Worm (Caenorhabditis elegans) whole organism, late embryonic: ENCODE measurements around the gene grd-3.

Experiments
- C08G9.2 ChIP-seq: sonication (generic microtip); optimal IDR thresholded peaks from 2 replicates; lab custom pipeline; 2016; ENCODE audit warnings: mild to moderate bottlenecking, missing genetic modification characterization, moderate library complexity, missing compliant biosample characterization
- C38D4.7 ChIP-seq: fragments of 200-800 bp; sonication (Bioruptor generic); optimal IDR thresholded peaks from 2 replicates; lab custom pipeline; 2018; ENCODE audit warnings: mild to moderate bottlenecking, missing genetic modification characterization, moderate library complexity, missing compliant biosample characterization
- F13H6.1 ChIP-seq: sonication (generic microtip); optimal IDR thresholded peaks from 2 replicates; lab custom pipeline; 2016; ENCODE audit warnings: missing genetic modification characterization, missing compliant biosample characterization
- K02D7.2 ChIP-seq: sonication (generic microtip); optimal IDR thresholded peaks from 2 replicates; lab custom pipeline; 2017; ENCODE audit warnings: mild to moderate bottlenecking, missing genetic modification characterization, missing compliant biosample characterization
- K09A11.1 ChIP-seq: sonication (generic microtip); optimal IDR thresholded peaks from 2 replicates; lab custom pipeline; 2017; ENCODE audit warnings: antibody characterized with exemption, mild to moderate bottlenecking, missing genetic modification characterization, missing compliant biosample characterization; ENCODE audit not compliant: insufficient read depth
- T23F11.4 ChIP-seq: fragments of 200-800 bp; sonication (Bioruptor generic); optimal IDR thresholded peaks from 2 replicates; lab custom pipeline; 2018; ENCODE audit warnings: mild to moderate bottlenecking, missing genetic modification characterization, missing compliant biosample characterization
- ahr-1 ChIP-seq: sonication (generic microtip); optimal IDR thresholded peaks from 2 replicates; lab custom pipeline; 2016; ENCODE audit warnings: missing genetic modification characterization, missing compliant biosample characterization
- ama-1 ChIP-seq: fragments of 150-350 bp; optimal IDR thresholded peaks from 2 replicates; lab custom pipeline; 2014
- ceh-14 ChIP-seq: sonication (generic microtip); optimal IDR thresholded peaks from 2 replicates; lab custom pipeline; 2016; ENCODE audit warnings: missing genotype, missing genetic modification characterization, missing compliant biosample characterization
- ceh-19 ChIP-seq: fragments of 200-800 bp; sonication (Bioruptor generic); optimal IDR thresholded peaks from 2 replicates; lab custom pipeline; 2018; ENCODE audit warnings: mild to moderate bottlenecking, missing genetic modification characterization, missing compliant biosample characterization
- ceh-34 ChIP-seq: sonication (generic microtip); optimal IDR thresholded peaks from 2 replicates; lab custom pipeline; 2016; ENCODE audit warnings: mild to moderate bottlenecking, missing genetic modification characterization, missing compliant biosample characterization
- che-1 ChIP-seq: sonication (generic microtip); optimal IDR thresholded peaks from 2 replicates; lab custom pipeline; 2016; ENCODE audit warnings: mild to moderate bottlenecking, missing genetic modification characterization, missing compliant biosample characterization
- elt-2 ChIP-seq: sonication (generic microtip); optimal IDR thresholded peaks from 2 replicates; lab custom pipeline; 2016; ENCODE audit warnings: missing genetic modification reagents, missing genetic modification characterization, missing compliant biosample characterization
- elt-4 ChIP-seq: sonication (generic microtip); optimal IDR thresholded peaks from 2 replicates; lab custom pipeline; 2016; ENCODE audit warnings: missing genetic modification characterization, missing compliant biosample characterization
- eyg-1 ChIP-seq: sonication (generic microtip); optimal IDR thresholded peaks from 2 replicates; lab custom pipeline; 2016; ENCODE audit warnings: missing genotype, missing genetic modification characterization, missing compliant biosample characterization
- fkh-10 ChIP-seq: fragments of 150-350 bp; optimal IDR thresholded peaks from 2 replicates; lab custom pipeline; 2014; ENCODE audit warnings: missing biosample characterization, missing genetic modification reagents, missing genetic modification characterization
- fkh-6 ChIP-seq: sonication (generic microtip); optimal IDR thresholded peaks from 2 replicates; lab custom pipeline; 2016; ENCODE audit warnings: missing genetic modification characterization, missing compliant biosample characterization
- gmeb-2 ChIP-seq: sonication (generic microtip); optimal IDR thresholded peaks from 2 replicates; lab custom pipeline; 2016; ENCODE audit warnings: missing genetic modification characterization, inconsistent platforms, missing compliant biosample characterization
- hlh-30 ChIP-seq: sonication (generic microtip); optimal IDR thresholded peaks from 2 replicates; lab custom pipeline; 2017; ENCODE audit warnings: antibody characterized with exemption, missing genetic modification characterization, missing compliant biosample characterization; ENCODE audit not compliant: insufficient read depth
- hlh-6 ChIP-seq: sonication (generic microtip); optimal IDR thresholded peaks from 2 replicates; lab custom pipeline; 2016; ENCODE audit warnings: missing genotype, missing genetic modification characterization, missing compliant biosample characterization
- hlh-8 ChIP-seq: sonication (generic microtip); optimal IDR thresholded peaks from 2 replicates; lab custom pipeline; 2016; ENCODE audit warnings: missing genotype, missing genetic modification characterization, missing compliant biosample characterization
- lim-6 ChIP-seq: sonication (generic microtip); optimal IDR thresholded peaks from 2 replicates; lab custom pipeline; 2016; ENCODE audit warnings: missing genetic modification characterization, missing compliant biosample characterization
- lin-11 ChIP-seq: fragments of 200-800 bp; sonication (Bioruptor generic); optimal IDR thresholded peaks from 2 replicates; lab custom pipeline; 2018; ENCODE audit warnings: mild to moderate bottlenecking, missing genetic modification characterization, missing compliant biosample characterization
- mec-3 ChIP-seq: sonication (generic microtip); optimal IDR thresholded peaks from 2 replicates; lab custom pipeline; 2016; ENCODE audit warnings: borderline replicate concordance, missing genetic modification characterization, missing compliant biosample characterization
- nfya-1 ChIP-seq: sonication (generic microtip); optimal IDR thresholded peaks from 2 replicates; lab custom pipeline; 2017; ENCODE audit warnings: missing genetic modification characterization, mild to moderate bottlenecking, missing compliant biosample characterization, antibody characterized with exemption, moderate library complexity
- nhr-11 ChIP-seq: fragments of 150-350 bp; optimal IDR thresholded peaks from 2 replicates; lab custom pipeline; 2014; ENCODE audit warnings: missing biosample characterization, missing genetic modification characterization
- npax-4 ChIP-seq: sonication (generic microtip); optimal IDR thresholded peaks from 2 replicates; lab custom pipeline; 2016; ENCODE audit warnings: missing genetic modification characterization, missing compliant biosample characterization
- odd-2 ChIP-seq: sonication (generic microtip); optimal IDR thresholded peaks from 2 replicates; lab custom pipeline; 2017; ENCODE audit warnings: antibody characterized with exemption, mild to moderate bottlenecking, missing genetic modification characterization, missing compliant biosample characterization
- pag-3 ChIP-seq: sonication (generic microtip); optimal IDR thresholded peaks from 2 replicates; lab custom pipeline; 2016; ENCODE audit warnings: missing compliant biosample characterization, missing genetic modification characterization, borderline replicate concordance
- pat-9 ChIP-seq: fragments of 200-800 bp; sonication (Bioruptor generic); optimal IDR thresholded peaks from 2 replicates; lab custom pipeline; 2018; ENCODE audit warnings: mild to moderate bottlenecking, missing genetic modification characterization, moderate library complexity, missing compliant biosample characterization
- pax-1 ChIP-seq: fragments of 150-350 bp; optimal IDR thresholded peaks from 2 replicates; lab custom pipeline; 2014; ENCODE audit warnings: missing biosample characterization, missing genetic modification characterization
- pha-2 ChIP-seq: sonication (generic microtip); optimal IDR thresholded peaks from 2 replicates; lab custom pipeline; 2017; ENCODE audit warnings: mild to moderate bottlenecking, missing genetic modification characterization, missing compliant biosample characterization
- pha-4 ChIP-seq: fragments of 150-350 bp; optimal IDR thresholded peaks from 2 replicates; lab custom pipeline; 2018; ENCODE audit warnings: missing biosample characterization, missing genetic modification reagents, missing genetic modification characterization
- pqm-1 ChIP-seq: sonication (generic microtip); optimal IDR thresholded peaks from 2 replicates; lab custom pipeline; 2016; ENCODE audit warnings: missing genetic modification characterization, missing compliant biosample characterization
- rnt-1 ChIP-seq: sonication (generic microtip); optimal IDR thresholded peaks from 2 replicates; lab custom pipeline; 2016; ENCODE audit warnings: missing genetic modification characterization, missing compliant biosample characterization
- sox-2 ChIP-seq: fragments of 200-800 bp; sonication (Bioruptor generic); IDR thresholded peaks from 2 replicates; pipeline ENCODE4 v1.3.6; 2022; ENCODE audit warnings: missing genetic modification reagents, missing genetic modification characterization, missing compliant biosample characterization
- syd-9 ChIP-seq: sonication (generic microtip); optimal IDR thresholded peaks from 2 replicates; lab custom pipeline; 2016; ENCODE audit warnings: mild to moderate bottlenecking, missing genetic modification characterization, moderate library complexity, missing compliant biosample characterization
- tbx-7 ChIP-seq: sonication (generic microtip); optimal IDR thresholded peaks from 2 replicates; lab custom pipeline; 2016; ENCODE audit warnings: missing genotype, missing genetic modification characterization, missing compliant biosample characterization
- unc-3 ChIP-seq, 2 experiments: fragments of 200-800 bp in 1 of 2; sonication (Bioruptor generic) in 1 of 2; sonication (generic microtip) in 1 of 2; conservative IDR thresholded peaks in 1 of 2; optimal IDR thresholded peaks in 1 of 2; 2 replicates each; pipeline versions ENCODE4 v1.3.6 to Lab custom; 2016 to 2022; ENCODE audit warnings: missing compliant biosample characterization in 2 of 2, missing genetic modification characterization in 2 of 2, missing genetic modification reagents in 1 of 2
- zip-5 ChIP-seq: sonication (generic microtip); optimal IDR thresholded peaks from 2 replicates; lab custom pipeline; 2016; ENCODE audit warnings: missing genetic modification characterization, missing compliant biosample characterization
- ztf-16 ChIP-seq: sonication (generic microtip); optimal IDR thresholded peaks from 2 replicates; lab custom pipeline; 2017; ENCODE audit warnings: missing genetic modification characterization, missing compliant biosample characterization

grd-3 gene

ce11 chrIV:3467751-3468150, 28.3 kb downstream of the grd-3 start:
- TF ChIP-seq pag-3 (no peak), C08G9.2 (tag; lab: Kevin White, UChicago) (no peak), che-1 (tag; lab: Kevin White, UChicago) (no peak), ceh-14 (tag; lab: Kevin White, UChicago) (no peak), eyg-1 (no peak), K09A11.1 (no peak), hlh-30 (tag; lab: Kevin White, UChicago) (no peak), zip-5 (no peak), pha-2 (no peak), fkh-6 (tag; lab: Kevin White, UChicago) (no peak), nhr-11 (tag; lab: Kevin White, UChicago) (no peak), unc-3 (GFP tag; conservative IDR thresholded peaks at IDR 0.05; lab: Robert Waterston, UW) (no peak), unc-3 (tag; optimal IDR thresholded peaks at IDR 0.05; lab: Kevin White, UChicago) (no peak), ama-1 (lab: Kevin White, UChicago) (no peak), pax-1 (no peak), ztf-16 (no peak), F13H6.1 (no peak), lim-6 (tag; lab: Kevin White, UChicago) (no peak), gmeb-2 (tag; lab: Kevin White, UChicago) (no peak), pat-9 (tag; lab: Kevin White, UChicago) (no peak), pha-4 (tag; lab: Kevin White, UChicago) (no peak)
- TF ChIP-seq, all 69 proteins: peak for 0

- TF ChIP-seq hlh-6 (no peak), rnt-1 (no peak), nfya-1 (tag; lab: Kevin White, UChicago) (no peak), ahr-1 (tag; lab: Kevin White, UChicago) (no peak), F13H6.1 (no peak), pqm-1 (tag; lab: Kevin White, UChicago) (no peak), elt-4 (tag; lab: Kevin White, UChicago) (no peak), elt-2 (tag; lab: Kevin White, UChicago) (no peak), unc-3 (GFP tag; conservative IDR thresholded peaks at IDR 0.05; lab: Robert Waterston, UW) (no peak), unc-3 (tag; optimal IDR thresholded peaks at IDR 0.05; lab: Kevin White, UChicago) (no peak), lin-11 (no peak), hlh-8 (tag; lab: Kevin White, UChicago) (no peak)
Measured at ce11 chrIV:3469742-3470141, 30.3 kb downstream of the grd-3 start, which contains the start of gene F58E2.2. Gene F58E2.2 (plus strand): TSS chrIV:3470042.

ce11 chrIV:3477124-3477523, 37.7 kb downstream of the grd-3 start, which contains the start of gene srz-69:
Gene srz-69 (minus strand): TSS chrIV:3477224.
- TF ChIP-seq K02D7.2 (tag; lab: Kevin White, UChicago): no peak
- no peak for TF ChIP-seq npax-4 (tag; lab: Kevin White, UChicago)
- no peak for TF ChIP-seq fkh-10 (GFP tag; lab: Kevin White, UChicago)
- no peak for TF ChIP-seq ceh-34 (tag; lab: Kevin White, UChicago)
- no peak for TF ChIP-seq ahr-1 (tag; lab: Kevin White, UChicago)
- no peak for TF ChIP-seq syd-9 (tag; lab: Kevin White, UChicago)
- TF ChIP-seq sox-2 (GFP tag; lab: Robert Waterston, UW): no peak
- TF ChIP-seq C38D4.7 (GFP tag; lab: Kevin White, UChicago): no peak
- TF ChIP-seq mec-3 (tag; lab: Kevin White, UChicago): no peak
- TF ChIP-seq K09A11.1: no peak
- TF ChIP-seq tbx-7 (tag; lab: Kevin White, UChicago): no peak
- no peak for TF ChIP-seq odd-2 (tag; lab: Kevin White, UChicago)
- TF ChIP-seq ceh-14 (tag; lab: Kevin White, UChicago): no peak
- no peak for TF ChIP-seq T23F11.4 (GFP tag; lab: Kevin White, UChicago)
- no peak for TF ChIP-seq pax-1
- TF ChIP-seq ceh-19 (GFP tag; lab: Kevin White, UChicago): no peak
- TF ChIP-seq pqm-1 (tag; lab: Kevin White, UChicago): no peak
- TF ChIP-seq C08G9.2 (tag; lab: Kevin White, UChicago): no peak
